Worm (Caenorhabditis elegans) whole organism, early embryonic: ENCODE data around the gene zig-4.

ENCODE experiments used
- F13C5.2 ChIP-seq: sonication (generic microtip); optimal IDR thresholded peaks from 2 replicates; lab custom pipeline; 2017; ENCODE audit warnings: mild to moderate bottlenecking, missing genetic modification characterization, inconsistent platforms, missing compliant biosample characterization
- ama-1 ChIP-seq: fragments of 150-350 bp; optimal IDR thresholded peaks from 2 replicates; lab custom pipeline; 2014
- hmbx-1 ChIP-seq: sonication (generic microtip); optimal IDR thresholded peaks from 2 replicates; lab custom pipeline; 2016; ENCODE audit warnings: mild to moderate bottlenecking, missing genetic modification characterization, missing compliant biosample characterization
- tbx-37 ChIP-seq: fragments of 200-800 bp; sonication (Bioruptor generic); conservative IDR thresholded peaks from 2 replicates; pipeline ENCODE4 v1.3.6; 2022; ENCODE audit warnings: missing genetic modification reagents, missing genetic modification characterization, missing compliant biosample characterization

DNA sequence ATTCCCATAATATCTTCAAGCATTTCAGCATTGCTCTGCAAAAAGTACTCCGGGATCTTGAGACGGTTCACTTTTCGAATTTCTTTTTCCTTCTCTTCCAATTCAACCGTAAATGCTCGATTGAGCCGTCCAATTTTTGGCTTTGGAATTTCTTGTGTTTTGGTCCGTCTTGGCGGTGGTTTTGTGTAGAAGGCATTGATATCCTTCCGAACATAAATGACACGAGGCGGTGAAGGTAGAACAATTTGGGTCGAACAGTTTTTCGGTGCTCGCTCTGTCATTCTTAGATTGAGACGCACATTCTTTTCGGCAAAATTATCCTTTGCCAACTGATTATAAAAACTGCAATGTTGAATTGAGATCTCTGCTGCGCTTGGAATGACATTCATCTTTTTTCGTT is 17.4 kb downstream of the zig-4 start:
- TF ChIP-seq hmbx-1 (tag; lab: Kevin White, UChicago) (no peak), tbx-37 (GFP tag; lab: Robert Waterston, UW) (no peak), F13C5.2 (tag; lab: Kevin White, UChicago) (no peak), ama-1 (no peak)
